Worm (Caenorhabditis elegans): ENCODE measurements around the gene fask-1.

The fask-1 gene

DNA sequence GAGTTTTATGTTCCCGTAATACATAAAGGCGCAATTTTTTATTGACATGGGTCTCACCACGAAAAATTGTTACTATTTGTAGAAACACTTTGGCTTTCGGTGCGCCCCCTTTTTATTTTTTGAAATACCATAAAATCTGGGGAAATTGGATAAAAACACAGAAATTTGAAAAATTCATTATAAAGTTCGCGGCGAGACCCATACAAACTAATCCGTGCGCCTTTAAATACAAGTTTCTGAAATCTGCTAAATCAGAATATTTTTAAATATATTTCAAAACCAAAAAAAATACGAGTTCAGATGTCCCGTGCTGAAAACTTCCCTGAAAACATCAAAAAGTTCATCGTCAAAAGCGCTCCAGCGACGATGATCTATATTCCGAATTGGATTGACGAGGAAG lies 6.8 kb downstream of the fask-1 start, which contains the start of gene B0564.2:
TSS of gene B0564.2 (plus strand) at position 301 of the 400 bp plus-strand sequence.
- no peak for TF ChIP-seq K09A11.1 (tag; optimal IDR thresholded peaks at IDR 0.05; ENCODE audit: insufficient read depth)
- no peak for TF ChIP-seq hlh-8 (tag; optimal IDR thresholded peaks at IDR 0.05)
- TF ChIP-seq zip-5 (tag; optimal IDR thresholded peaks at IDR 0.05): no peak
- no peak for TF ChIP-seq ceh-45 (GFP tag; IDR thresholded peaks at IDR 0.05)
- no peak for TF ChIP-seq C38D4.7 (GFP tag; optimal IDR thresholded peaks at IDR 0.05)
- TF ChIP-seq madf-2 (tag; optimal IDR thresholded peaks at IDR 0.05): no peak
- no peak for TF ChIP-seq mec-3 (tag; optimal IDR thresholded peaks at IDR 0.05; ENCODE audit: borderline replicate concordance)
- TF ChIP-seq K02D7.2 (tag; optimal IDR thresholded peaks at IDR 0.05): no peak
- no peak for TF ChIP-seq ttx-3 (tag; optimal IDR thresholded peaks at IDR 0.05)

DNA sequence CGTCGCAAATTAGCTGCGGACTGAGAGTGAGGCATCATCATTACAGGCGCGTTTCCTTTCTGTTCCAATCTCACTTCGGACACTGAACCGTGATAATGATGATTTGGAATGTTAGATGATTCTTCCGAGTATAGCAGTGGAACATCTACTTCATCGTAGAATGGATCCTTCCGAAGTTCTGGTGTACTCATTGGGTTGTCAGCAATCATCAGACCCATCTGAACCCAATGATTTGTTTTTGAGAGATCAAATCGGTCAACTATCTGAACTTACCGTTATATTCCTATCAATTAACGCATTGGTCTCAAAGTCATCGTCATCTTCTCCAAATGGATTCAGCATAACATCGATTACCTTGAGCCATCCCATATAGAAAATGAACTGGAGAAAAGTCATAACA lies 7.9 kb downstream of the fask-1 start:
- no peak for TF ChIP-seq hlh-13 (GFP tag; optimal IDR thresholded peaks at IDR 0.05)
- no peak for TF ChIP-seq sox-2 (GFP tag; IDR thresholded peaks at IDR 0.05)
- no peak for TF ChIP-seq gmeb-2 (tag; optimal IDR thresholded peaks at IDR 0.05)
- no peak for TF ChIP-seq Y22D7AL.16 (tag; optimal IDR thresholded peaks at IDR 0.05)
- no peak for TF ChIP-seq pha-4 (tag; optimal IDR thresholded peaks at IDR 0.05)
- no peak for TF ChIP-seq hlh-30 (tag; optimal IDR thresholded peaks at IDR 0.05; ENCODE audit: insufficient read depth)
- no peak for TF ChIP-seq mec-3 (tag; optimal IDR thresholded peaks at IDR 0.05; ENCODE audit: borderline replicate concordance)
- TF ChIP-seq ceh-45 (GFP tag; IDR thresholded peaks at IDR 0.05): no peak
- no peak for TF ChIP-seq F13H6.1 (tag; optimal IDR thresholded peaks at IDR 0.05)
- no peak for TF ChIP-seq lin-11 (tag; optimal IDR thresholded peaks at IDR 0.05)
- TF ChIP-seq pax-1 (tag; optimal IDR thresholded peaks at IDR 0.05): no peak
- TF ChIP-seq unc-55 (GFP tag; optimal IDR thresholded peaks at IDR 0.05): no peak
- TF ChIP-seq hlh-8 (tag; optimal IDR thresholded peaks at IDR 0.05): no peak

DNA sequence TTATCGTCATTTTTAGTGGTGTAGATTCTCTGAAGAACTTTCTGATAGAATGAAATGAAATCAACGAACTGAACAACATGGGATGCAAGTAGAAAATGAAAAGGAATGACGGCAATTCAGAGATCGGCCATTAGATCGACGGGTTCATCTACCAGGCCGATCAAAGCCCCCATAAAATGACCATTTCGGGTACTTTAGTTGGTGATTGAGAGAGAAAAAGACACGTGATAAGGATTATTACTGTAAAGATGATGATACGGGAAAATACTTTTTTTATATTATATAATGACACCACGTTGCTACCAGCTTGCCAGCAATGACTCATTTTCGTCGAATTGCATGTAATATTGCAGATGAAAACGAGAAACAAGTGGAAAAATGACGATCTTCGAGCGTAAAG lies 9.2 kb downstream of the fask-1 start, which contains the start of gene best-1:
TSS of gene best-1 (minus strand) at position 29 of the 400 bp plus-strand sequence.
- TF ChIP-seq tbx-7 (tag; optimal IDR thresholded peaks at IDR 0.05): no peak
- no peak for TF ChIP-seq unc-55 (GFP tag; optimal IDR thresholded peaks at IDR 0.05)
- no peak for TF ChIP-seq nhr-232 (tag; optimal IDR thresholded peaks at IDR 0.05)
- TF ChIP-seq pag-3 (tag; optimal IDR thresholded peaks at IDR 0.05; ENCODE audit: borderline replicate concordance): no peak
- no peak for TF ChIP-seq hlh-15 (tag; optimal IDR thresholded peaks at IDR 0.05)
- TF ChIP-seq pax-1 (tag; optimal IDR thresholded peaks at IDR 0.05): no peak
- no peak for TF ChIP-seq ceh-19 (GFP tag; optimal IDR thresholded peaks at IDR 0.05)
- no peak for TF ChIP-seq K02D7.2 (tag; optimal IDR thresholded peaks at IDR 0.05)
- TF ChIP-seq pha-4 (tag; optimal IDR thresholded peaks at IDR 0.05): no peak
- TF ChIP-seq pqm-1 (tag; optimal IDR thresholded peaks at IDR 0.05): no peak
- no peak for TF ChIP-seq K09A11.1 (tag; optimal IDR thresholded peaks at IDR 0.05; ENCODE audit: insufficient read depth)
- no peak for TF ChIP-seq unc-42 (tag; optimal IDR thresholded peaks at IDR 0.05)
- no peak for TF ChIP-seq C08G9.2 (tag; optimal IDR thresholded peaks at IDR 0.05)
- no peak for TF ChIP-seq syd-9 (tag; optimal IDR thresholded peaks at IDR 0.05)
- no peak for TF ChIP-seq odd-2 (tag; optimal IDR thresholded peaks at IDR 0.05)
- TF ChIP-seq ahr-1 (tag; optimal IDR thresholded peaks at IDR 0.05): no peak
- no peak for TF ChIP-seq ceh-9 (tag; optimal IDR thresholded peaks at IDR 0.05)
- TF ChIP-seq mec-3 (tag; optimal IDR thresholded peaks at IDR 0.05; ENCODE audit: borderline replicate concordance): no peak
- TF ChIP-seq sox-4 (tag; optimal IDR thresholded peaks at IDR 0.05): no peak

DNA sequence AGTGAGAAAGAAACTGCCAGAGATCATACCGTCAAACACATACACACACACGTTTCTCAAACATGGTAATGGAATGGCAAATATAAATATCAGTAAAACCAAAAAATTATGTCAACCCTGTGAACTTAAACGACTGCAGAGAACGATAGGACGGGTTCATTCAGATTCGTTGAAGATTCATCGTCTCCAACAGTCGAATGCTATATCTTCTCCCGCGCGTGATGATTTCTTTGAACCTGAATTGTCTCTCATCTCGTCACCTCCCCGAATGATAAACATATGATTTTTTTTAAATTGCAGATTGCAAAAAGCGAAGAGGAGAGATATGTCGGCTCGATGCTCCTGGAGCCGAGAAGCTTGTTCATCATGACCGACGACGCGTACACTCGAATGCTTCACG lies 10.4 kb downstream of the fask-1 start:
- TF ChIP-seq rnt-1 (tag; optimal IDR thresholded peaks at IDR 0.05): no peak
- no peak for TF ChIP-seq lin-11 (tag; optimal IDR thresholded peaks at IDR 0.05)
- no peak for TF ChIP-seq K09A11.1 (tag; optimal IDR thresholded peaks at IDR 0.05; ENCODE audit: insufficient read depth)
- no peak for TF ChIP-seq nhr-232 (tag; optimal IDR thresholded peaks at IDR 0.05)
- TF ChIP-seq hlh-30 (tag; optimal IDR thresholded peaks at IDR 0.05; ENCODE audit: insufficient read depth): no peak
- TF ChIP-seq fkh-6 (tag; optimal IDR thresholded peaks at IDR 0.05): no peak
- TF ChIP-seq sox-4 (tag; optimal IDR thresholded peaks at IDR 0.05): no peak
- no peak for TF ChIP-seq ceh-48 (tag; optimal IDR thresholded peaks at IDR 0.05)
- TF ChIP-seq hlh-8 (tag; optimal IDR thresholded peaks at IDR 0.05): no peak
- no peak for TF ChIP-seq ceh-24 (tag; optimal IDR thresholded peaks at IDR 0.05)
- no peak for TF ChIP-seq syd-9 (tag; optimal IDR thresholded peaks at IDR 0.05)
- TF ChIP-seq ama-1 (optimal IDR thresholded peaks at IDR 0.05): no peak
- TF ChIP-seq F13H6.1 (tag; optimal IDR thresholded peaks at IDR 0.05): no peak
